Worm (Caenorhabditis elegans): Measurements from ENCODE around the gene B0035.18.

B0035.18 gene

ce11 chrIV:11314885-11315284 is 5.2 kb upstream of the B0035.18 start, which contains the start of the genes B0035.3, B0035.22 and pfd-4 (continued):
- TF ChIP-seq lin-13 (GFP tag; optimal IDR thresholded peaks at IDR 0.05) = no peak
- TF ChIP-seq unc-86 (tag; optimal IDR thresholded peaks at IDR 0.05) = peak; percentile 49
- no peak for TF ChIP-seq sup-37 (GFP tag; optimal IDR thresholded peaks at IDR 0.05)
- TF ChIP-seq fkh-10 (GFP tag; optimal IDR thresholded peaks at IDR 0.05) = no peak
- TF ChIP-seq alr-1 (tag; optimal IDR thresholded peaks at IDR 0.05; ENCODE audit: borderline replicate concordance) = no peak
- TF ChIP-seq snpc-4 (tag; optimal IDR thresholded peaks at IDR 0.05) = peak; percentile 44
- TF ChIP-seq nhr-12 (tag; optimal IDR thresholded peaks at IDR 0.05) = no peak
- TF ChIP-seq nhr-11 (tag; optimal IDR thresholded peaks at IDR 0.05) = no peak
- no peak for TF ChIP-seq hlh-17 (GFP tag; optimal IDR thresholded peaks at IDR 0.05; ENCODE audit: borderline replicate concordance)
- peak; percentile 82 for TF ChIP-seq nhr-71 (tag; optimal IDR thresholded peaks at IDR 0.05)
- TF ChIP-seq mep-1 (tag; optimal IDR thresholded peaks at IDR 0.05) = peak; percentile 66
- peak; percentile 46 for TF ChIP-seq Y116A8C.19 (tag; optimal IDR thresholded peaks at IDR 0.05; ENCODE audit: borderline replicate concordance)
- peak; percentile 77 for TF ChIP-seq lin-15B (tag; optimal IDR thresholded peaks at IDR 0.05)
- TF ChIP-seq ets-5 (GFP tag; IDR thresholded peaks at IDR 0.05) = no peak
- no peak for TF ChIP-seq nhr-84 (tag; optimal IDR thresholded peaks at IDR 0.05)
- TF ChIP-seq tlp-1 (tag; optimal IDR thresholded peaks at IDR 0.05) = no peak
- peak; percentile 73 for TF ChIP-seq pax-3 (tag; optimal IDR thresholded peaks at IDR 0.05)
- peak; percentile 76 for TF ChIP-seq snu-23 (GFP tag; optimal IDR thresholded peaks at IDR 0.05)
- peak in 1 of 2 experiments; percentile 3 for TF ChIP-seq mdl-1 (tag; optimal IDR thresholded peaks at IDR 0.05)
- no peak for TF ChIP-seq ceh-8 (GFP tag; optimal IDR thresholded peaks at IDR 0.05)
- peak; percentile 70 to 79 for TF ChIP-seq lsy-2 (tag; optimal IDR thresholded peaks at IDR 0.05)
- TF ChIP-seq skn-1 (tag; optimal IDR thresholded peaks at IDR 0.05) = no peak
- TF ChIP-seq rnt-1 (tag; optimal IDR thresholded peaks at IDR 0.05) = peak; percentile 94
- TF ChIP-seq ces-1 (GFP tag; optimal IDR thresholded peaks at IDR 0.05) = no peak
- no peak for TF ChIP-seq jun-1 (tag; optimal IDR thresholded peaks at IDR 0.05)
- TF ChIP-seq ama-1 (optimal IDR thresholded peaks at IDR 0.05) = no peak
- TF ChIP-seq lir-3 (tag; optimal IDR thresholded peaks at IDR 0.05; ENCODE audit: poor library complexity) = peak; percentile 90
- no peak for TF ChIP-seq elt-2 (tag; optimal IDR thresholded peaks at IDR 0.05)
- peak; percentile 45 for TF ChIP-seq unc-130 (tag; optimal IDR thresholded peaks at IDR 0.05)
- peak; percentile 86 for TF ChIP-seq nhr-90 (tag; optimal IDR thresholded peaks at IDR 0.05; ENCODE audit: poor library complexity)
- peak; percentile 70 for TF ChIP-seq nhr-20 (tag; optimal IDR thresholded peaks at IDR 0.05)

ce11 chrIV:11315688-11316087 is 4.4 kb upstream of the B0035.18 start:
- peak; percentile 80 for TF ChIP-seq nhr-85 (tag)
- TF ChIP-seq nhr-28 (tag; optimal IDR thresholded peaks at IDR 0.05) = no peak
- TF ChIP-seq efl-1 (optimal IDR thresholded peaks at IDR 0.05) = no peak
- peak in 1 of 2 experiments; percentile 90 for TF ChIP-seq efl-1 (GFP tag; optimal IDR thresholded peaks at IDR 0.05 in 1 of 2)
- TF ChIP-seq ztf-11 (tag; optimal IDR thresholded peaks at IDR 0.05) = peak in 1 of 2 experiments; percentile 26

ce11 chrIV:11316106-11316505 is 4.0 kb upstream of the B0035.18 start:
- TF ChIP-seq C34B4.2 (tag; optimal IDR thresholded peaks at IDR 0.05) (no peak), lin-14 (GFP tag; optimal IDR thresholded peaks at IDR 0.05) (peak; percentile 51), ceh-82 (tag; optimal IDR thresholded peaks at IDR 0.05) (no peak), nhr-85 (tag) (peak; percentile 31), skn-1 (tag; optimal IDR thresholded peaks at IDR 0.05) (peak; percentile 78), dsc-1 (tag; optimal IDR thresholded peaks at IDR 0.05) (no peak)
